Worm (Caenorhabditis elegans) whole organism, midembryonic: ENCODE measurements around the gene C17C3.6.

Experiments
- T22C8.4 ChIP-seq: fragments of 200-800 bp; sonication (Bioruptor generic); IDR thresholded peaks from 2 replicates; pipeline ENCODE4 v1.3.6; 2022; ENCODE audit warnings: missing genetic modification characterization, missing compliant biosample characterization
- cog-1 ChIP-seq: sonication (generic microtip); optimal IDR thresholded peaks from 2 replicates; lab custom pipeline; 2016; ENCODE audit warnings: missing genetic modification characterization, missing compliant biosample characterization
- flt-1 ChIP-seq: fragments of 200-800 bp; sonication (Bioruptor generic); IDR thresholded peaks from 2 replicates; pipeline ENCODE4 v1.3.6; 2022; ENCODE audit warnings: missing genetic modification characterization, missing compliant biosample characterization
- klf-2 ChIP-seq: fragments of 200-800 bp; sonication (Bioruptor generic); conservative IDR thresholded peaks from 2 replicates; pipeline ENCODE4 v1.3.6; 2022; ENCODE audit warnings: missing genetic modification reagents, missing genetic modification characterization, missing compliant biosample characterization
- med-1 ChIP-seq: sonication (generic microtip); optimal IDR thresholded peaks from 2 replicates; lab custom pipeline; 2017; ENCODE audit warnings: missing genetic modification characterization, mild to moderate bottlenecking, missing compliant biosample characterization, antibody characterized with exemption, missing genetic modification reagents; ENCODE audit not compliant: insufficient read depth
- ref-1 ChIP-seq: fragments of 200-800 bp; sonication (Bioruptor generic); conservative IDR thresholded peaks from 2 replicates; pipeline ENCODE4 v1.3.6; 2022; ENCODE audit warnings: missing genetic modification reagents, missing genetic modification characterization, missing compliant biosample characterization
- ztf-23 ChIP-seq: fragments of 200-800 bp; sonication (Bioruptor generic); IDR thresholded peaks from 2 replicates; pipeline ENCODE4 v1.3.6; 2022; ENCODE audit warnings: missing genetic modification reagents, missing genetic modification characterization, missing compliant biosample characterization
- ztf-29 ChIP-seq: fragments of 200-800 bp; sonication (Bioruptor generic); IDR thresholded peaks from 2 replicates; pipeline ENCODE4 v1.3.6; 2022; ENCODE audit warnings: missing genetic modification reagents, missing genetic modification characterization, missing compliant biosample characterization

- no peak for TF ChIP-seq flt-1 (GFP tag; lab: Robert Waterston, UW)
- no peak for TF ChIP-seq ztf-23
- TF ChIP-seq T22C8.4: no peak
- TF ChIP-seq klf-2 (GFP tag; lab: Robert Waterston, UW): no peak
- TF ChIP-seq med-1 (GFP tag; lab: Kevin White, UChicago): no peak
- TF ChIP-seq cog-1 (tag; lab: Kevin White, UChicago): no peak
- no peak for TF ChIP-seq ztf-29 (GFP tag; lab: Robert Waterston, UW)
- TF ChIP-seq ref-1 (GFP tag; lab: Robert Waterston, UW): no peak
Measured at ce11 chrII:5525297-5525696, 24.5 kb upstream of the C17C3.6 start, which contains the start of gene tbx-35.
